Worm (Caenorhabditis elegans) whole organism, young adult: ENCODE results near the gene ran-3.
A peak's percentile ranks its signal among the peaks of the same experiment; 100 is the strongest.

Experiments
- B0019.2 ChIP-seq: fragments of 200-800 bp; sonication (Bioruptor generic); conservative IDR thresholded peaks from 2 replicates; pipeline ENCODE4 v1.3.6; 2022; ENCODE audit warnings: missing genetic modification reagents, missing genetic modification characterization, missing compliant biosample characterization
- B0336.3 ChIP-seq: fragments of 200-800 bp; sonication (Bioruptor generic); IDR thresholded peaks from 2 replicates; pipeline ENCODE4 v1.3.6; 2022; ENCODE audit warnings: missing genetic modification characterization, missing compliant biosample characterization
- F39B2.1 ChIP-seq: fragments of 200-800 bp; sonication (Bioruptor generic); IDR thresholded peaks from 2 replicates; pipeline ENCODE4 v1.3.6; 2022; ENCODE audit warnings: missing genetic modification reagents, missing genetic modification characterization, missing compliant biosample characterization
- F49E8.2 ChIP-seq: sonication (generic microtip); optimal IDR thresholded peaks from 3 replicates; lab custom pipeline; 2017; ENCODE audit warnings: missing genetic modification characterization, mild to moderate bottlenecking, missing compliant biosample characterization, antibody characterized with exemption, moderate library complexity; ENCODE audit not compliant: insufficient read depth
- F57C9.4 ChIP-seq: sonication (generic microtip); optimal IDR thresholded peaks from 2 replicates; lab custom pipeline; 2017; ENCODE audit warnings: mild to moderate bottlenecking, missing genetic modification characterization, missing compliant biosample characterization
- K11D2.4 ChIP-seq: fragments of 200-800 bp; sonication (Bioruptor generic); IDR thresholded peaks from 2 replicates; pipeline ENCODE4 v1.3.6; 2022; ENCODE audit warnings: missing genetic modification reagents, missing genetic modification characterization, missing compliant biosample characterization
- T26A5.8 ChIP-seq: sonication (generic microtip); optimal IDR thresholded peaks from 2 replicates; lab custom pipeline; 2016; ENCODE audit warnings: missing genetic modification characterization, missing compliant biosample characterization
- Y53G8AR.9 ChIP-seq: fragments of 200-800 bp; sonication (Bioruptor generic); conservative IDR thresholded peaks from 2 replicates; pipeline ENCODE4 v1.3.6; 2022; ENCODE audit warnings: missing genetic modification reagents, missing genetic modification characterization, missing compliant biosample characterization
- Y79H2A.3 ChIP-seq: fragments of 200-800 bp; sonication (Bioruptor generic); conservative IDR thresholded peaks from 2 replicates; pipeline ENCODE4 v1.3.6; 2022; ENCODE audit warnings: missing genetic modification reagents, missing genetic modification characterization, missing compliant biosample characterization
- akir-1 ChIP-seq: fragments of 200-800 bp; sonication (Bioruptor generic); optimal IDR thresholded peaks from 2 replicates; lab custom pipeline; 2018; ENCODE audit warnings: mild to moderate bottlenecking, missing genetic modification characterization, moderate library complexity, missing compliant biosample characterization
- atf-7 ChIP-seq: sonication (generic microtip); optimal IDR thresholded peaks from 2 replicates; lab custom pipeline; 2017; ENCODE audit warnings: mild to moderate bottlenecking, missing genetic modification characterization, missing compliant biosample characterization
- athp-1 ChIP-seq: sonication (generic microtip); optimal IDR thresholded peaks from 2 replicates; lab custom pipeline; 2017; ENCODE audit warnings: mild to moderate bottlenecking, missing genetic modification characterization, missing compliant biosample characterization
- attf-3 ChIP-seq: fragments of 200-800 bp; sonication (Bioruptor generic); conservative IDR thresholded peaks from 2 replicates; pipeline ENCODE4 v1.3.6; 2022; ENCODE audit warnings: missing genetic modification reagents, missing genetic modification characterization, missing compliant biosample characterization
- attf-6 ChIP-seq: fragments of 200-800 bp; sonication (Bioruptor generic); IDR thresholded peaks from 2 replicates; pipeline ENCODE4 v1.3.6; 2022; ENCODE audit warnings: missing genetic modification reagents, missing genetic modification characterization, missing compliant biosample characterization
- ceh-58 ChIP-seq: fragments of 200-800 bp; sonication (Bioruptor generic); IDR thresholded peaks from 2 replicates; pipeline ENCODE4 v1.3.6; 2022; ENCODE audit warnings: missing genetic modification characterization, missing compliant biosample characterization
- ceh-79 ChIP-seq: sonication (generic microtip); optimal IDR thresholded peaks from 2 replicates; lab custom pipeline; 2017; ENCODE audit warnings: mild to moderate bottlenecking, missing genetic modification characterization, missing compliant biosample characterization
- ceh-91 ChIP-seq: fragments of 200-800 bp; sonication (Bioruptor generic); IDR thresholded peaks from 2 replicates; pipeline ENCODE4 v1.3.6; 2022; ENCODE audit warnings: missing genetic modification reagents, missing genetic modification characterization, missing compliant biosample characterization
- die-1 ChIP-seq: sonication (generic microtip); optimal IDR thresholded peaks from 2 replicates; lab custom pipeline; 2016; ENCODE audit warnings: missing genotype, mild to moderate bottlenecking, missing genetic modification characterization, missing compliant biosample characterization
- dpff-1 ChIP-seq: sonication (generic microtip); optimal IDR thresholded peaks from 2 replicates; lab custom pipeline; 2017; ENCODE audit warnings: mild to moderate bottlenecking, missing genetic modification characterization, missing compliant biosample characterization
- egrh-3 ChIP-seq: fragments of 200-800 bp; sonication (Bioruptor generic); IDR thresholded peaks from 2 replicates; pipeline ENCODE4 v1.3.6; 2022; ENCODE audit warnings: missing genetic modification reagents, missing genetic modification characterization, missing compliant biosample characterization
- ekl-4 ChIP-seq: fragments of 200-800 bp; sonication (Bioruptor generic); IDR thresholded peaks from 2 replicates; pipeline ENCODE4 v1.3.6; 2022; ENCODE audit warnings: missing genetic modification reagents, missing genetic modification characterization, missing compliant biosample characterization
- ets-4 ChIP-seq: fragments of 200-800 bp; sonication (Bioruptor generic); optimal IDR thresholded peaks from 2 replicates; lab custom pipeline; 2018; ENCODE audit warnings: mild to moderate bottlenecking, missing genetic modification characterization, missing compliant biosample characterization
- fkh-3 ChIP-seq: sonication (generic microtip); optimal IDR thresholded peaks from 2 replicates; lab custom pipeline; 2016; ENCODE audit warnings: mild to moderate bottlenecking, missing genetic modification characterization, missing compliant biosample characterization
- gei-17 ChIP-seq: fragments of 200-800 bp; sonication (Bioruptor generic); optimal IDR thresholded peaks from 2 replicates; lab custom pipeline; 2018; ENCODE audit warnings: mild to moderate bottlenecking, missing genetic modification characterization, missing compliant biosample characterization
- hlh-12 ChIP-seq: sonication (generic microtip); optimal IDR thresholded peaks from 2 replicates; lab custom pipeline; 2016; ENCODE audit warnings: missing genetic modification characterization, missing compliant biosample characterization
- hsf-1 ChIP-seq: fragments of 200-800 bp; sonication (Bioruptor generic); IDR thresholded peaks from 2 replicates; pipeline ENCODE4 v1.3.6; 2022; ENCODE audit warnings: missing genetic modification reagents, missing genetic modification characterization, missing compliant biosample characterization
- lin-35 ChIP-seq, 3 experiments: fragments of 150-350 bp in 2 of 3; sonication (generic microtip) in 1 of 3; optimal IDR thresholded peaks; 2 replicates each; lab custom pipeline; 2014 to 2018; ENCODE audit warnings: missing biosample characterization in 3 of 3, missing genetic modification characterization in 3 of 3, missing genetic modification reagents in 3 of 3
- lin-54 ChIP-seq: fragments of 200-800 bp; sonication (Bioruptor generic); optimal IDR thresholded peaks from 2 replicates; lab custom pipeline; 2018; ENCODE audit warnings: mild to moderate bottlenecking, missing genetic modification characterization, missing compliant biosample characterization
- lsl-1 ChIP-seq: fragments of 200-800 bp; sonication (Bioruptor generic); optimal IDR thresholded peaks from 2 replicates; lab custom pipeline; 2018; ENCODE audit warnings: mild to moderate bottlenecking, missing genetic modification characterization, moderate library complexity, missing compliant biosample characterization
- madf-3 ChIP-seq: fragments of 200-800 bp; sonication (Bioruptor generic); IDR thresholded peaks from 2 replicates; pipeline ENCODE4 v1.3.6; 2022; ENCODE audit warnings: missing genetic modification reagents, missing genetic modification characterization, missing compliant biosample characterization
- madf-6 ChIP-seq: fragments of 200-800 bp; sonication (Bioruptor generic); IDR thresholded peaks from 2 replicates; pipeline ENCODE4 v1.3.6; 2022; ENCODE audit warnings: missing genetic modification reagents, missing genetic modification characterization, missing compliant biosample characterization
- madf-8 ChIP-seq: fragments of 200-800 bp; sonication (Bioruptor generic); conservative IDR thresholded peaks from 2 replicates; pipeline ENCODE4 v1.3.6; 2022; ENCODE audit warnings: missing genetic modification reagents, missing genetic modification characterization, missing compliant biosample characterization
- nhr-27 ChIP-seq: fragments of 200-800 bp; sonication (Bioruptor generic); optimal IDR thresholded peaks from 2 replicates; lab custom pipeline; 2018; ENCODE audit warnings: mild to moderate bottlenecking, missing genetic modification characterization, moderate library complexity, missing compliant biosample characterization
- sdz-38 ChIP-seq: sonication (generic microtip); optimal IDR thresholded peaks from 2 replicates; lab custom pipeline; 2016; ENCODE audit warnings: missing genotype, missing genetic modification characterization, missing compliant biosample characterization
- snpc-4 ChIP-seq, 5 experiments: fragments of 150-350 bp in 1 of 5; sonication (generic microtip) in 4 of 5; optimal IDR thresholded peaks; 2 replicates each; lab custom pipeline; 2014 to 2018; ENCODE audit warnings: missing genetic modification characterization in 5 of 5, missing biosample characterization in 3 of 5, antibody characterized with exemption in 2 of 5, mild to moderate bottlenecking in 2 of 5, missing compliant biosample characterization in 2 of 5, missing genotype in 2 of 5, moderate library complexity in 2 of 5, missing genetic modification reagents in 1 of 5
- somi-1 ChIP-seq: fragments of 200-800 bp; sonication (Bioruptor generic); optimal IDR thresholded peaks from 2 replicates; lab custom pipeline; 2018; ENCODE audit warnings: mild to moderate bottlenecking, missing genetic modification characterization, missing compliant biosample characterization
- unc-130 ChIP-seq: sonication (generic microtip); optimal IDR thresholded peaks from 2 replicates; lab custom pipeline; 2016; ENCODE audit warnings: missing genetic modification reagents, missing genetic modification characterization, missing compliant biosample characterization
- zfh-2 ChIP-seq: fragments of 200-800 bp; sonication (Bioruptor generic); conservative IDR thresholded peaks from 2 replicates; pipeline ENCODE4 v1.3.6; 2022; ENCODE audit warnings: missing genetic modification reagents, missing genetic modification characterization, missing compliant biosample characterization
- ztf-26 ChIP-seq: sonication (generic microtip); optimal IDR thresholded peaks from 2 replicates; lab custom pipeline; 2017; ENCODE audit warnings: missing genetic modification characterization, missing compliant biosample characterization
- ztf-3 ChIP-seq: fragments of 200-800 bp; sonication (Bioruptor generic); optimal IDR thresholded peaks from 2 replicates; lab custom pipeline; 2018; ENCODE audit warnings: mild to moderate bottlenecking, missing genetic modification characterization, missing compliant biosample characterization

Gene ran-3

DNA sequence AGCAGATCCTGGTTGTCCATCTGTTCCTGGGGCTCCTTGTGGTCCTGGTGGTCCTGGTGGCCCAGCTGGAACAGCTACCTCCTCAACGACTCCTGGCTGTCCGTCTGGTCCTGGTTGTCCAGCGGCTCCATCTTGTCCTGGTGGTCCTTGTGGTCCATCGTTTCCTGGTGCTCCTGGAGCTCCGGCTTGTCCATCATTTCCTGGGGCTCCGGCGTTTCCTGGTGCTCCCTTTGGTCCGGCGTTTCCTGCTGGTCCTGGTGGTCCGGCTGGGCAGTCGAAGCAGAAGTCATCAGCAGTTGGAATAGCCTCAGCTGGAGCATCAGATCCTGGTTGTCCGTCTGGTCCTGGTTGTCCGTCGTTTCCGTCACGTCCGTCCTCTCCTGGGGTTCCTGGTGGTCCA is 33.6 kb upstream of the ran-3 start:
- TF ChIP-seq madf-6 (GFP tag; lab: Robert Waterston, UW) (no peak), F57C9.4 (no peak), unc-130 (GFP tag; lab: Kevin White, UChicago) (no peak), madf-3 (GFP tag; lab: Robert Waterston, UW) (no peak), zfh-2 (GFP tag; lab: Robert Waterston, UW) (peak; percentile 75), akir-1 (GFP tag; lab: Kevin White, UChicago) (no peak), athp-1 (no peak), somi-1 (no peak), fkh-3 (tag; lab: Kevin White, UChicago) (no peak), die-1 (no peak), lin-54 (GFP tag; lab: Kevin White, UChicago) (no peak), egrh-3 (GFP tag; lab: Robert Waterston, UW) (peak; percentile 80; the same call in 1 of the 2 replicates), atf-7 (tag; lab: Kevin White, UChicago) (no peak), ceh-58 (GFP tag; lab: Robert Waterston, UW) (no peak), nhr-27 (tag; lab: Kevin White, UChicago) (no peak), ceh-79 (tag; lab: Kevin White, UChicago) (no peak), hsf-1 (GFP tag; lab: Robert Waterston, UW) (no peak), ztf-26 (tag; lab: Kevin White, UChicago) (no peak), B0336.3 (no peak), dpff-1 (tag; lab: Kevin White, UChicago) (peak; percentile 22)

DNA sequence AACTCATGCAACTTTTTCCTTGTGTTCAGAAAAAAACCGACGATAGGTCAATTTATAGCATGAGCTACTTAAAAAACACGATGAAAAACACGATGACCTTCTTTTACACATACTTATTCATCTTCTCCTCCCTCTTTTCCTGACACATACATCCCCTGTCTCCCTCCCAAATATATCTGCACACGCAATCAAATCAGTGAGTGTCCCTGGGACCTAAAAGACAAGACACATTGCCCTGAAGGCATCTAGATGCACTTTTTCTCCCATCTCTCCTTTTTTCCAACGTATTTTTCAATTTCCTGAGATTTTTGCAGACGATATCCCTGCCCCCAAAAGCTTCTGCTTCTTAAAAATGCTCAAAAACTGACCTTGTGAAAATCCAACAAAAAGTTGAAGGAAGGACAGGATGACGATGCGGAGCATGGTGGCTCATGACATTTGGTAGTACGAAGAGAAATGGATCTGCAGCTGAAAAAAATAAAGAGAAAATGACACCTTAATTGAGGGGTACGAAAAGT is 29.4 kb upstream of the ran-3 start, which contains the start of gene C26D10.6:
Gene C26D10.6, minus strand, starts transcription at position 468 of the 518 bp plus-strand sequence.
- TF ChIP-seq sdz-38 (tag; lab: Kevin White, UChicago): no peak
- TF ChIP-seq F49E8.2: no peak
- no peak for TF ChIP-seq Y79H2A.3 (GFP tag; lab: Robert Waterston, UW)
- TF ChIP-seq attf-6: no peak
- TF ChIP-seq gei-17 (GFP tag; lab: Kevin White, UChicago): no peak
- TF ChIP-seq ceh-58 (GFP tag; lab: Robert Waterston, UW): no peak
- no peak for TF ChIP-seq madf-8 (GFP tag; lab: Robert Waterston, UW)
- TF ChIP-seq atf-7 (tag; lab: Kevin White, UChicago): no peak
- no peak for TF ChIP-seq madf-3 (GFP tag; lab: Robert Waterston, UW)
- TF ChIP-seq lin-35 (GFP tag; optimal IDR thresholded peaks at IDR 0.05; lab: Kevin White, UChicago): no peak

DNA sequence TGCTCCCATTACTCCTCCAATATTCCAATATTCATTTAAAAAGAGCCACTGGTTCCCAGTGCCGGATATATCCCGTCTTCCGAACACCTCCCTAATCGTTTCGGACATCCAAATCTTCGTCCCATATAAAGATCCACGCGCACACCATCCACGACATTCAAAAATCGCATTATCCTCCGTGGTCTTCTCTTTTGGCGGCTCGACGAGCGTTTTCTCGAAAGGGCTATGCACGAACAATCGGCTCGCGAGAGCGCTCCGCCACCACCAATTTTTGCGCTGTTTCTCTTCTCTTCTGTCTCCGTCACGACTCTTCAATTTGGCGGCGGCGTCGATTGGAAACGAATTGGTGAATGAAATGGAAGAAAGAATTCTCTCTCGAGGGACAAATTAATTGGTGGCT is 28.4 kb upstream of the ran-3 start:
- peak; percentile 61; the same call in 1 of the 2 replicates for TF ChIP-seq zfh-2 (GFP tag; lab: Robert Waterston, UW)
- no peak for TF ChIP-seq unc-130 (GFP tag; lab: Kevin White, UChicago)

DNA sequence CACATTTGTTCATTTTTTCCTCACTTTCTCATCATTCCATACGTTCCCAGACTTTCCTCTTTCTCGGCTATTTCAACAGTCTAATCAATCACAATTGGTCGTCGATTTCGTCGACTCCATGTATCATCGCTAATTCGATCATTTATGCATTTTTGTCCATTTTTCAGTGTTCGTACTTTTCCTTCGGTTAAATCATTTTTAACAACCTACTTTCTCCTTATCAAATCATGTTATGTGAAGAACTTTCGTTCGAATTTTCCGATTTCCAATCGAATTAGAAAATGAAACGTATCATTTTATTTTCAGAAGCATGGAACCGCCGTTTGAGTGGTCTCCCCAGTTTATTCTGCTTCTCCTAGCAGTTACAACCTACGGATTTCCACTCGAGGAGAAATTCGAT is 21.5 kb upstream of the ran-3 start, which contains the start of gene eff-1:
Gene eff-1, plus strand, starts transcription at position 301 of the 400 bp plus-strand sequence.
- no peak for TF ChIP-seq ztf-3 (GFP tag; lab: Kevin White, UChicago)
- TF ChIP-seq ekl-4: no peak

DNA sequence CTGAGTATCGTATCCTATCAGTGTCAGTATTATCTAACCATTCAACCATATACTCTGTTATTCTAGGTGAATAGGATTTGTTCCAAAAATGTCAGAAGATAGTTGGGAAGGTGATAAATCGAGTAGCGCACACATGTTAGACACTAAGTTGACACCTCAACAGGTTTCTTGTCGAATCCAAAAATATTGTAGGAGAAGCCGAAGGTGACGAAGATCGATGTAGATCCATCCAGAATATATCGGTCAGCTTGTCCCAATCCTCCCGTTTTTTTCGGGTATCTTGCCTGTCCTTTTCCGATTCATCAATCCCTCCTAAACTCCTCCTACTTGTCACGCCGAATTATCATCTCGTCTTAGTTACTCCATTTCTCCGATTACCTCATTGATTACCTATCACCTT is 20.8 kb upstream of the ran-3 start:
- TF ChIP-seq ets-4 (GFP tag; lab: Kevin White, UChicago) (no peak), Y53G8AR.9 (GFP tag; lab: Robert Waterston, UW) (no peak), atf-7 (tag; lab: Kevin White, UChicago) (no peak), attf-3 (GFP tag; lab: Robert Waterston, UW) (no peak), K11D2.4 (no peak), ceh-91 (GFP tag; lab: Robert Waterston, UW) (no peak), lsl-1 (GFP tag; lab: Kevin White, UChicago) (no peak), snpc-4 (GFP tag; optimal IDR thresholded peaks at IDR 0.05; lab: Kevin White, UChicago) (no peak), snpc-4 (tag; optimal IDR thresholded peaks at IDR 0.05; lab: Kevin White, UChicago) (no peak), F39B2.1 (no peak), B0019.2 (GFP tag; lab: Robert Waterston, UW) (no peak), hlh-12 (tag; lab: Kevin White, UChicago) (no peak), somi-1 (no peak), T26A5.8 (no peak), nhr-27 (tag; lab: Kevin White, UChicago) (no peak)
